Worm (Caenorhabditis elegans): Measurements from ENCODE around the gene mlt-10.

DNA sequence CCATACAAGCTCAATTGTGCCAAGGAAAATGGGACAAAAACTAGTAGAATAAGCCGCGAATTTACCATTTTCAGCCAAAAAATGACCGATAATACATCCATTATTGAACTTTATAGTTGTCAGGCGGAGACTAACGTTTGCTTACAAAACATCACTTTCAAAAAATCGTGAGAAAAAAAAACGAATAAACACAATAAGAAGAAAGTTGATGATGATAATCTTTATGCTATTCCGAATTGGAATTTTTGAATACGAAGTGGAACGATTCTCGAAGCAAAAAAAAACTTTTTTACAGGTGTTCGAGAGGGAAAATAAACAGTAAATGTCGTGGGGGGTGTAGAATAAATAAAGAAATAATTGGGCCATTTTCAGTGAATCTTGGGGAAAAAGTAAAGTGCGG lies 31.1 kb downstream of the mlt-10 start, which contains the start of gene W08F4.7:
- TF ChIP-seq flt-1 (GFP tag; IDR thresholded peaks at IDR 0.05) (no peak), tab-1 (GFP tag; IDR thresholded peaks at IDR 0.05) (no peak), ref-1 (GFP tag; conservative IDR thresholded peaks at IDR 0.05) (no peak), klf-2 (GFP tag; conservative IDR thresholded peaks at IDR 0.05) (no peak), T22C8.4 (GFP tag; IDR thresholded peaks at IDR 0.05) (no peak), med-1 (GFP tag; optimal IDR thresholded peaks at IDR 0.05; ENCODE audit: insufficient read depth) (no peak)

Data from whole organism, midembryonic.